Fruit fly (Drosophila melanogaster): ENCODE results near the gene CG2225.
A peak's percentile ranks its signal among the peaks of the same experiment; 100 is the strongest.

Gene CG2225

dm6 chr2L:21618738-21619431 lies 58.4 kb downstream of the CG2225 start (continued):
- TF ChIP-seq chinmo (GFP tag; IDR thresholded peaks at IDR 0.05; ENCODE audit: partially characterized antibody) (0 out of 4 replicates have a peak, but pooled peaks have one; percentile 53), CG17912 (GFP tag; optimal IDR thresholded peaks at IDR 0.05) (no peak), CG3838 (GFP tag; optimal IDR thresholded peaks at IDR 0.05) (no peak), Dfd (GFP tag; optimal IDR thresholded peaks at IDR 0.05) (no peak), CG31365 (tag; optimal IDR thresholded peaks at IDR 0.05) (no peak), CG6272 (GFP tag; IDR thresholded peaks at IDR 0.05) (no peak), sob (GFP tag; IDR thresholded peaks at IDR 0.05) (0 out of 2 replicates have a peak, but pooled peaks have one; percentile 11), CG10209 (GFP tag; optimal IDR thresholded peaks at IDR 0.05) (peak; percentile 23), CG4617 (GFP tag; optimal IDR thresholded peaks at IDR 0.05; ENCODE audit: borderline replicate concordance) (no peak), CG7987 (GFP tag; optimal IDR thresholded peaks at IDR 0.05) (no peak), CG42726 (GFP tag; IDR thresholded peaks at IDR 0.05; ENCODE audit: partially characterized antibody) (no peak), D19A (tag; optimal IDR thresholded peaks at IDR 0.05) (peak; percentile 53), Max (GFP tag; optimal IDR thresholded peaks at IDR 0.05) (peak; percentile 35), CG15514 (GFP tag; optimal IDR thresholded peaks at IDR 0.05) (no peak), CG14050 (GFP tag; IDR thresholded peaks at IDR 0.05) (no peak), Vsx1 (GFP tag; optimal IDR thresholded peaks at IDR 0.05) (peak; percentile 72), grau (tag; optimal IDR thresholded peaks at IDR 0.05) (peak; percentile 36), knrl (GFP tag; IDR thresholded peaks at IDR 0.05; ENCODE audit: partially characterized antibody) (no peak), CG10267 (tag; optimal IDR thresholded peaks at IDR 0.05) (peak; percentile 14), hth (optimal IDR thresholded peaks at IDR 0.05) (no peak), CG7556 (GFP tag; optimal IDR thresholded peaks at IDR 0.05) (peak; percentile 41), Mad (GFP tag; optimal IDR thresholded peaks at IDR 0.05) (no peak), jumu (GFP tag; optimal IDR thresholded peaks at IDR 0.05) (peak; percentile 47), CG14441 (GFP tag; IDR thresholded peaks at IDR 0.05) (no peak), grn (GFP tag; optimal IDR thresholded peaks at IDR 0.05) (peak; percentile 33), CG32772 (GFP tag; IDR thresholded peaks at IDR 0.05) (no peak), gsb-n (tag; optimal IDR thresholded peaks at IDR 0.05) (peak; percentile 26), Fer1 (GFP tag; optimal IDR thresholded peaks at IDR 0.05) (peak; percentile 12), CG4730 (GFP tag; IDR thresholded peaks at IDR 0.05) (no peak), CG18764 (GFP tag; optimal IDR thresholded peaks at IDR 0.05) (no peak), shn (GFP tag; optimal IDR thresholded peaks at IDR 0.05) (peak; percentile 27), Bgb (GFP tag; IDR thresholded peaks at IDR 0.05; ENCODE audit: partially characterized antibody) (peak; percentile 38; the same call in 1 of the 2 replicates), slp2 (GFP tag; optimal IDR thresholded peaks at IDR 0.05) (peak; percentile 28), CG13775 (GFP tag; optimal IDR thresholded peaks at IDR 0.05) (peak; percentile 49), Ets65A (GFP tag) (no peak), Hmr (GFP tag; optimal IDR thresholded peaks at IDR 0.05) (no peak), CG15696 (tag; optimal IDR thresholded peaks at IDR 0.05) (peak; percentile 53), CG4820 (GFP tag; optimal IDR thresholded peaks at IDR 0.05) (peak; percentile 12), Doc2 (GFP tag; IDR thresholded peaks at IDR 0.05) (no peak), CG16815 (GFP tag; optimal IDR thresholded peaks at IDR 0.05) (peak; percentile 18), Chrac-16 (GFP tag; optimal IDR thresholded peaks at IDR 0.05) (peak; percentile 56), Sin3A (optimal IDR thresholded peaks at IDR 0.05) (no peak), CG6683 (GFP tag; optimal IDR thresholded peaks at IDR 0.05) (no peak), gcm (GFP tag; optimal IDR thresholded peaks at IDR 0.05) (no peak), CG2199 (GFP tag; IDR thresholded peaks at IDR 0.05) (peak; percentile 75; the same call in 2 of the 3 replicates), sna (GFP tag; IDR thresholded peaks at IDR 0.05; ENCODE audit: partially characterized antibody) (no peak), Kr (GFP tag; optimal IDR thresholded peaks at IDR 0.05) (peak; percentile 56), kni (GFP tag; optimal IDR thresholded peaks at IDR 0.05) (peak; percentile 93), B-H2 (GFP tag; optimal IDR thresholded peaks at IDR 0.05) (no peak), NC2α (GFP tag; optimal IDR thresholded peaks at IDR 0.05) (no peak)

Measured in whole organism, embryonic.